Fruit fly (Drosophila melanogaster) whole organism, embryonic: ENCODE data around the gene Reepl1.

ENCODE experiments used
- Abd-B ChIP-seq: fragments of 200-800 bp; sonication (Bioruptor generic); optimal IDR thresholded peaks from 2 replicates; lab custom pipeline; 2018; ENCODE audit warnings: missing biosample characterization, mild to moderate bottlenecking, missing genetic modification characterization, moderate library complexity
- CG10209 ChIP-seq: fragments of 200-800 bp; sonication (Bioruptor generic); optimal IDR thresholded peaks from 3 replicates; lab custom pipeline; 2017; ENCODE audit warnings: missing biosample characterization, mild to moderate bottlenecking, missing genetic modification characterization, missing genetic modification reagents
- CG10321 ChIP-seq: fragments of 200-800 bp; sonication (Bioruptor generic); IDR thresholded peaks from 2 replicates; pipeline ENCODE4 v1.3.6; 2022; ENCODE audit warnings: missing biosample characterization, missing genetic modification characterization
- CG10654 ChIP-seq: fragments of 200-800 bp; sonication (Bioruptor generic); optimal IDR thresholded peaks from 2 replicates; lab custom pipeline; 2016; ENCODE audit warnings: missing biosample characterization, missing genetic modification characterization
- CG13424 ChIP-seq: fragments of 200-800 bp; sonication (Bioruptor generic); optimal IDR thresholded peaks from 2 replicates; lab custom pipeline; 2019; ENCODE audit warnings: missing biosample characterization, mild to moderate bottlenecking, missing genetic modification characterization, moderate library complexity
- CG14050 ChIP-seq: fragments of 200-800 bp; sonication (Bioruptor generic); IDR thresholded peaks from 3 replicates; pipeline ENCODE4 v1.3.6; 2022; ENCODE audit warnings: missing biosample characterization, missing genetic modification characterization
- CG14441 ChIP-seq: fragments of 200-800 bp; sonication (Bioruptor generic); IDR thresholded peaks from 2 replicates; pipeline ENCODE4 v1.3.6; 2022; ENCODE audit warnings: missing biosample characterization, missing genetic modification characterization
- CG14667 ChIP-seq: fragments of 200-800 bp; sonication (Bioruptor generic); IDR thresholded peaks from 2 replicates; pipeline ENCODE4 v1.3.6; 2022; ENCODE audit warnings: missing biosample characterization, missing genetic modification characterization
- CG15479 ChIP-seq: fragments of 200-800 bp; sonication (Bioruptor generic); optimal IDR thresholded peaks from 3 replicates; lab custom pipeline; 2019; ENCODE audit warnings: missing biosample characterization, mild to moderate bottlenecking, missing genetic modification characterization, moderate library complexity
- CG15514 ChIP-seq: fragments of 200-800 bp; sonication (Bioruptor generic); optimal IDR thresholded peaks from 3 replicates; lab custom pipeline; 2017; ENCODE audit warnings: missing biosample characterization, missing genetic modification characterization, mild to moderate bottlenecking, moderate library complexity, missing genetic modification reagents
- CG17612 ChIP-seq: fragments of 200-800 bp; sonication (Bioruptor generic); IDR thresholded peaks from 2 replicates; pipeline ENCODE4 v1.3.6; 2022; ENCODE audit warnings: missing biosample characterization, missing genetic modification characterization
- CG18262 ChIP-seq: fragments of 200-800 bp; optimal IDR thresholded peaks from 3 replicates; lab custom pipeline; 2019; ENCODE audit warnings: missing biosample characterization, mild to moderate bottlenecking, missing genetic modification characterization, moderate library complexity
- CG18476 ChIP-seq: fragments of 200-800 bp; sonication (Bioruptor generic); optimal IDR thresholded peaks from 2 replicates; lab custom pipeline; 2016; ENCODE audit warnings: missing biosample characterization, mild to moderate bottlenecking, missing genetic modification characterization
- CG18764 ChIP-seq: fragments of 200-800 bp; sonication (Bioruptor generic); optimal IDR thresholded peaks from 3 replicates; lab custom pipeline; 2016; ENCODE audit warnings: missing biosample characterization, missing genetic modification characterization
- CG2202 ChIP-seq: fragments of 200-800 bp; sonication (Bioruptor generic); optimal IDR thresholded peaks from 2 replicates; lab custom pipeline; 2018; ENCODE audit warnings: missing biosample characterization, mild to moderate bottlenecking, missing genetic modification characterization
- CG31388 ChIP-seq: fragments of 200-800 bp; sonication (Bioruptor generic); optimal IDR thresholded peaks from 2 replicates; lab custom pipeline; 2016; ENCODE audit warnings: missing biosample characterization, missing genetic modification characterization
- CG3163 ChIP-seq: fragments of 200-800 bp; sonication (Bioruptor generic); optimal IDR thresholded peaks from 3 replicates; lab custom pipeline; 2016; ENCODE audit warnings: missing biosample characterization, missing genetic modification characterization
- CG4707 ChIP-seq: fragments of 200-800 bp; sonication (Bioruptor generic); optimal IDR thresholded peaks from 2 replicates; lab custom pipeline; 2018; ENCODE audit warnings: missing biosample characterization, mild to moderate bottlenecking, missing genetic modification characterization, moderate library complexity
- CG7839 ChIP-seq: fragments of 200-800 bp; sonication (Bioruptor generic); optimal IDR thresholded peaks from 3 replicates; lab custom pipeline; 2018; ENCODE audit warnings: missing biosample characterization, mild to moderate bottlenecking, missing genetic modification characterization, moderate library complexity
- CG9817 ChIP-seq: fragments of 200-800 bp; sonication (Bioruptor generic); optimal IDR thresholded peaks from 2 replicates; lab custom pipeline; 2018; ENCODE audit warnings: missing biosample characterization, mild to moderate bottlenecking, missing genetic modification characterization, moderate library complexity
- CG9876 ChIP-seq: fragments of 200-800 bp; sonication (Bioruptor generic); optimal IDR thresholded peaks from 2 replicates; lab custom pipeline; 2016; ENCODE audit warnings: missing biosample characterization, missing genetic modification characterization
- CrebB ChIP-seq: fragments of 200-800 bp; sonication (Bioruptor generic); optimal IDR thresholded peaks from 3 replicates; lab custom pipeline; 2018; ENCODE audit warnings: missing biosample characterization, mild to moderate bottlenecking, missing genetic modification characterization
- E2f1 ChIP-seq: fragments of 200-800 bp; sonication (Bioruptor generic); IDR thresholded peaks from 2 replicates; pipeline ENCODE4 v1.3.6; 2022; ENCODE audit warnings: missing biosample characterization, missing genetic modification characterization
- ERR ChIP-seq: fragments of 200-800 bp; sonication (Bioruptor generic); optimal IDR thresholded peaks from 2 replicates; lab custom pipeline; 2016; ENCODE audit warnings: missing biosample characterization, missing genetic modification characterization
- Ets97D ChIP-seq: fragments of 200-800 bp; sonication (Bioruptor generic); optimal IDR thresholded peaks from 3 replicates; lab custom pipeline; 2016; ENCODE audit warnings: missing biosample characterization, missing genetic modification characterization
- H15 ChIP-seq: fragments of 200-800 bp; sonication (Bioruptor generic); IDR thresholded peaks from 3 replicates; pipeline ENCODE4 v1.3.6; 2022; ENCODE audit warnings: missing biosample characterization, missing genetic modification characterization
- Hmr ChIP-seq: fragments of 200-800 bp; sonication (Bioruptor generic); optimal IDR thresholded peaks from 3 replicates; lab custom pipeline; 2017; ENCODE audit warnings: mild to moderate bottlenecking, missing biosample characterization, missing genetic modification reagents, missing genetic modification characterization
- Hr3 ChIP-seq: fragments of 200-800 bp; sonication (Bioruptor generic); optimal IDR thresholded peaks from 3 replicates; lab custom pipeline; 2016; ENCODE audit warnings: missing biosample characterization, missing genetic modification characterization
- Hr78 ChIP-seq, 2 experiments: fragments of 200-800 bp in 1 of 2; fragments of >200 bp in 1 of 2; sonication (Bioruptor generic) in 1 of 2; optimal IDR thresholded peaks; 2 replicates each; lab custom pipeline; 2017 to 2019; ENCODE audit warnings: missing biosample characterization in 2 of 2, missing genetic modification characterization in 2 of 2, mild to moderate bottlenecking in 1 of 2, moderate library complexity in 1 of 2
- Kr ChIP-seq: fragments of 200-800 bp; sonication (Bioruptor generic); optimal IDR thresholded peaks from 2 replicates; lab custom pipeline; 2017; ENCODE audit warnings: missing biosample characterization, mild to moderate bottlenecking, missing genetic modification characterization
- Lpt ChIP-seq: fragments of >200 bp; optimal IDR thresholded peaks from 2 replicates; lab custom pipeline; 2018; ENCODE audit warnings: missing biosample characterization, missing genetic modification characterization
- MBD-R2 ChIP-seq: fragments of 200-800 bp; sonication (Bioruptor generic); IDR thresholded peaks from 2 replicates; pipeline ENCODE4 v1.3.6; 2022; ENCODE audit warnings: missing biosample characterization, missing genetic modification characterization
- Nf-YC ChIP-seq: fragments of 200-800 bp; optimal IDR thresholded peaks from 3 replicates; lab custom pipeline; 2019; ENCODE audit warnings: missing biosample characterization, mild to moderate bottlenecking, missing genetic modification characterization, moderate library complexity
- Opbp ChIP-seq: fragments of 200-800 bp; sonication (Bioruptor generic); IDR thresholded peaks from 3 replicates; pipeline ENCODE4 v1.3.6; 2022; ENCODE audit warnings: missing biosample characterization, missing genetic modification characterization; ENCODE audit not compliant: partially characterized antibody
- Usf ChIP-seq: fragments of 200-800 bp; sonication (Bioruptor generic); optimal IDR thresholded peaks from 2 replicates; lab custom pipeline; 2017; ENCODE audit warnings: missing genotype, missing biosample characterization, missing genetic modification characterization
- Xrp1 ChIP-seq: fragments of 200-800 bp; sonication (Bioruptor generic); IDR thresholded peaks from 2 replicates; pipeline ENCODE4 v1.3.6; 2022; ENCODE audit warnings: missing biosample characterization, missing genetic modification characterization
- ara ChIP-seq: fragments of 200-800 bp; sonication (Bioruptor generic); IDR thresholded peaks from 2 replicates; pipeline ENCODE4 v1.3.6; 2022; ENCODE audit warnings: missing biosample characterization, missing genetic modification characterization
- bcd ChIP-seq: fragments of 200-800 bp; sonication (Bioruptor generic); optimal IDR thresholded peaks from 2 replicates; lab custom pipeline; 2017; ENCODE audit warnings: missing biosample characterization, mild to moderate bottlenecking, missing genetic modification characterization
- cato ChIP-seq: fragments of 200-800 bp; sonication (Bioruptor generic); optimal IDR thresholded peaks from 2 replicates; lab custom pipeline; 2016; ENCODE audit warnings: missing biosample characterization, missing genetic modification characterization, borderline replicate concordance
- crc ChIP-seq: fragments of 200-800 bp; sonication (Bioruptor generic); optimal IDR thresholded peaks from 2 replicates; lab custom pipeline; 2016; ENCODE audit warnings: missing biosample characterization, missing genetic modification characterization
- insv ChIP-seq, 2 experiments: fragments of 200-800 bp; sonication (Bioruptor generic); optimal IDR thresholded peaks; 3 replicates each; lab custom pipeline; 2016 to 2018; ENCODE audit warnings: missing biosample characterization in 2 of 2, missing genetic modification characterization in 2 of 2
- klu ChIP-seq: fragments of 200-800 bp; sonication (Bioruptor generic); IDR thresholded peaks from 2 replicates; pipeline ENCODE4 v1.3.6; 2022; ENCODE audit warnings: missing biosample characterization, missing genetic modification characterization
- kni ChIP-seq: fragments of 200-800 bp; sonication (Bioruptor generic); optimal IDR thresholded peaks from 3 replicates; lab custom pipeline; 2017; ENCODE audit warnings: mild to moderate bottlenecking, missing biosample characterization, missing genetic modification reagents, missing genetic modification characterization
- luna ChIP-seq: fragments of 200-800 bp; sonication (Bioruptor generic); optimal IDR thresholded peaks from 2 replicates; lab custom pipeline; 2016; ENCODE audit warnings: missing biosample characterization, missing genetic modification characterization
- mld ChIP-seq: fragments of 200-800 bp; sonication (Bioruptor generic); IDR thresholded peaks from 3 replicates; pipeline ENCODE4 v1.3.6; 2022; ENCODE audit warnings: missing biosample characterization, missing genetic modification characterization; ENCODE audit not compliant: partially characterized antibody
- odd ChIP-seq: fragments of 200-800 bp; sonication (Bioruptor generic); optimal IDR thresholded peaks from 2 replicates; lab custom pipeline; 2017; ENCODE audit warnings: missing biosample characterization, mild to moderate bottlenecking, missing genetic modification characterization
- pros ChIP-seq: fragments of 200-800 bp; sonication (Bioruptor generic); optimal IDR thresholded peaks from 3 replicates; lab custom pipeline; 2019; ENCODE audit warnings: missing biosample characterization, mild to moderate bottlenecking, missing genetic modification characterization, moderate library complexity
- pzg ChIP-seq: fragments of 200-800 bp; sonication (Bioruptor generic); optimal IDR thresholded peaks from 3 replicates; lab custom pipeline; 2018; ENCODE audit warnings: missing biosample characterization, mild to moderate bottlenecking, missing genetic modification characterization, moderate library complexity
- salm ChIP-seq: fragments of 200-800 bp; sonication (Bioruptor generic); optimal IDR thresholded peaks from 2 replicates; lab custom pipeline; 2018; ENCODE audit warnings: missing biosample characterization, mild to moderate bottlenecking, missing genetic modification characterization
- slou ChIP-seq: fragments of 200-800 bp; sonication (Bioruptor generic); optimal IDR thresholded peaks from 3 replicates; lab custom pipeline; 2016; ENCODE audit warnings: missing biosample characterization, missing genetic modification characterization
- tgo ChIP-seq: fragments of 200-800 bp; sonication (Bioruptor generic); IDR thresholded peaks from 3 replicates; pipeline ENCODE4 v1.3.6; 2022; ENCODE audit warnings: missing biosample characterization, missing genetic modification characterization

Gene Reepl1

DNA sequence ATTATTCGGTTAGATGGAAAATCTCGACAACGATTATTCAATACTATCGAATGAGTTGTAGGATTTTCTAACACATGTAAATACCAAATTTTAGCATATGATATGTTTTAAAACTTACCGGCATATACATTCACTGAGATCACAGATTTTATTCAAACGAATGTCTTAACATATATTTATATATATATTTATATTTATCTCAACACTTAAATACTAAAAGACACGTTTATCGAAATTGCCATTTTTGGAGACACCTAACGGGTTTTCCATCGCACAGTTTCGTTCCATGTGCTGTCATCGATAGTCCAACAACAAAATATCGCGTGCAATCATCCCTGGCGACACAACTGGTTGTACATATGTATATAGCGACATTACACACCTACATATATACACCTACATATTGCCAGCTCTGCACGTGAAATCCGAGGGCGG is 39.2 kb downstream of the Reepl1 start, which contains the start of the genes CG2247 and CG1703 (continued):
- TF ChIP-seq Ets97D (peak; percentile 25), Kr (GFP tag; lab: Kevin White, UChicago) (no peak), CG13424 (tag; lab: Kevin White, UChicago) (no peak), slou (no peak), CG18476 (GFP tag; lab: Kevin White, UChicago) (no peak), CG18262 (tag; lab: Kevin White, UChicago) (peak; percentile 21), crc (GFP tag; lab: Kevin White, UChicago) (no peak), Hmr (GFP tag; lab: Kevin White, UChicago) (no peak), CG9876 (GFP tag; lab: Kevin White, UChicago) (no peak), CG9817 (no peak), Hr3 (no peak), CG4707 (GFP tag; lab: Kevin White, UChicago) (no peak), CG7839 (tag; lab: Kevin White, UChicago) (no peak), Abd-B (GFP tag; lab: Kevin White, UChicago) (no peak), Usf (GFP tag; lab: Kevin White, UChicago) (no peak), pzg (GFP tag; lab: Kevin White, UChicago) (peak; percentile 78), cato (no peak), CG15479 (GFP tag; lab: Kevin White, UChicago) (peak; percentile 45), pros (GFP tag; lab: Kevin White, UChicago) (no peak), ERR (GFP tag; lab: Kevin White, UChicago) (no peak), CG18764 (GFP tag; lab: Kevin White, UChicago) (no peak), CrebB (tag; lab: Kevin White, UChicago) (no peak), Hr78 (GFP tag; optimal IDR thresholded peaks at IDR 0.05; lab: Kevin White, UChicago) (no peak), CG17612 (no peak), CG14441 (no peak), CG10321 (no peak), MBD-R2 (0 out of 2 replicates have a peak, but pooled peaks have one; percentile 19), salm (tag; lab: Kevin White, UChicago) (no peak), odd (GFP tag; lab: Kevin White, UChicago) (no peak), tgo (GFP tag; lab: Robert Waterston, UW) (no peak), luna (GFP tag; lab: Kevin White, UChicago) (no peak), CG10654 (GFP tag; lab: Kevin White, UChicago) (no peak), CG15514 (GFP tag; lab: Kevin White, UChicago) (peak; percentile 68), insv (GFP tag; optimal IDR thresholded peaks at IDR 0.05; lab: Kevin White, UChicago) (peak in 1 of 2 experiments; percentile 45), bcd (GFP tag; lab: Kevin White, UChicago) (no peak), klu (GFP tag; lab: Robert Waterston, UW) (no peak), ara (GFP tag; lab: Robert Waterston, UW) (no peak), mld (GFP tag; lab: Robert Waterston, UW) (0 out of 3 replicates have a peak, but pooled peaks have one; percentile 44), H15 (GFP tag; lab: Robert Waterston, UW) (no peak), kni (GFP tag; lab: Kevin White, UChicago) (no peak), CG2202 (tag; lab: Kevin White, UChicago) (no peak), E2f1 (no peak), CG31388 (GFP tag; lab: Kevin White, UChicago) (no peak), Lpt (GFP tag; lab: Kevin White, UChicago) (no peak), CG3163 (GFP tag; lab: Kevin White, UChicago) (no peak), CG14667 (GFP tag; lab: Robert Waterston, UW) (no peak), CG10209 (GFP tag; lab: Kevin White, UChicago) (no peak), Opbp (peak; percentile 76), CG14050 (GFP tag; lab: Robert Waterston, UW) (no peak), Xrp1 (GFP tag; lab: Robert Waterston, UW) (no peak), Nf-YC (tag; lab: Kevin White, UChicago) (peak; percentile 60)
